Worm (Caenorhabditis elegans) whole organism, L1 larva: ENCODE data around the gene F29A7.4.

Source experiments
- aly-2 ChIP-seq: fragments of 150-350 bp; optimal IDR thresholded peaks from 2 replicates; lab custom pipeline; 2014; ENCODE audit warnings: missing biosample characterization, missing genetic modification characterization
- ceh-82 ChIP-seq, 3 experiments: fragments of 150-350 bp in 1 of 3; sonication (generic microtip) in 2 of 3; optimal IDR thresholded peaks; 2 replicates each; lab custom pipeline; 2014 to 2017; ENCODE audit warnings: missing biosample characterization in 3 of 3, missing genetic modification characterization in 3 of 3
- elt-3 ChIP-seq, 6 experiments: fragments of 150-350 bp in 1 of 6; sonication (generic microtip); optimal IDR thresholded peaks; 2 replicates each; lab custom pipeline; 2017 to 2018; ENCODE audit warnings: missing biosample characterization in 6 of 6, missing genetic modification characterization in 6 of 6, inconsistent platforms in 1 of 6
- lin-14 ChIP-seq: fragments of 200-800 bp; sonication (Bioruptor generic); optimal IDR thresholded peaks from 2 replicates; lab custom pipeline; 2018; ENCODE audit warnings: mild to moderate bottlenecking, missing genetic modification characterization, moderate library complexity, missing compliant biosample characterization
- lsy-2 ChIP-seq, 2 experiments: fragments of 150-350 bp; optimal IDR thresholded peaks; 2 replicates each; lab custom pipeline; 2014; ENCODE audit warnings: missing biosample characterization in 2 of 2, missing genetic modification characterization in 2 of 2
- mep-1 ChIP-seq: fragments of 150-350 bp; optimal IDR thresholded peaks from 2 replicates; lab custom pipeline; 2014; ENCODE audit warnings: missing biosample characterization, missing genetic modification characterization
- nhr-11 ChIP-seq: fragments of 150-350 bp; optimal IDR thresholded peaks from 2 replicates; lab custom pipeline; 2014; ENCODE audit warnings: missing biosample characterization, missing genetic modification characterization
- nhr-237 ChIP-seq: fragments of 150-350 bp; optimal IDR thresholded peaks from 2 replicates; lab custom pipeline; 2014; ENCODE audit warnings: missing biosample characterization, missing genetic modification characterization
- nhr-76 ChIP-seq: sonication (generic microtip); optimal IDR thresholded peaks from 2 replicates; lab custom pipeline; 2017; ENCODE audit warnings: missing biosample characterization, missing genetic modification characterization
- pag-3 ChIP-seq: sonication (generic microtip); optimal IDR thresholded peaks from 2 replicates; lab custom pipeline; 2017; ENCODE audit warnings: missing genetic modification characterization, mild to moderate bottlenecking, missing compliant biosample characterization, antibody characterized with exemption, borderline replicate concordance; ENCODE audit not compliant: insufficient read depth
- skn-1 ChIP-seq: fragments of 150-350 bp; optimal IDR thresholded peaks from 2 replicates; lab custom pipeline; 2014; ENCODE audit warnings: missing biosample characterization, missing genetic modification characterization
- unc-62 ChIP-seq: fragments of 150-350 bp; optimal IDR thresholded peaks from 2 replicates; lab custom pipeline; 2014; ENCODE audit warnings: missing biosample characterization, missing genetic modification reagents, missing genetic modification characterization
- zag-1 ChIP-seq: fragments of 150-350 bp; optimal IDR thresholded peaks from 2 replicates; lab custom pipeline; 2014; ENCODE audit warnings: missing biosample characterization, missing genetic modification characterization
- ztf-11 ChIP-seq, 2 experiments: sonication (generic microtip); optimal IDR thresholded peaks; 2 replicates each; lab custom pipeline; 2016 to 2017; ENCODE audit warnings: missing genetic modification characterization in 2 of 2, missing biosample characterization in 1 of 2, missing compliant biosample characterization in 1 of 2

ce11 chrII:2734266-2734665, 15.5 kb upstream of the F29A7.4 start:
- TF ChIP-seq nhr-237 (tag; lab: Kevin White, UChicago) (no peak), lsy-2 (tag; optimal IDR thresholded peaks at IDR 0.05; lab: Kevin White, UChicago) (no peak), aly-2 (tag; lab: Kevin White, UChicago) (no peak), unc-62 (GFP tag; lab: Kevin White, UChicago) (no peak), nhr-11 (tag; lab: Kevin White, UChicago) (no peak), zag-1 (tag; lab: Kevin White, UChicago) (no peak), elt-3 (tag; optimal IDR thresholded peaks at IDR 0.05; lab: Kevin White, UChicago) (no peak), skn-1 (no peak), ceh-82 (tag; optimal IDR thresholded peaks at IDR 0.05; lab: Kevin White, UChicago) (no peak), ztf-11 (tag; optimal IDR thresholded peaks at IDR 0.05; lab: Kevin White, UChicago) (no peak), pag-3 (no peak), lin-14 (GFP tag; lab: Kevin White, UChicago) (no peak), mep-1 (tag; lab: Kevin White, UChicago) (no peak), nhr-76 (tag; lab: Kevin White, UChicago) (no peak)
